Fruit fly (Drosophila melanogaster) whole organism, prepupa: ENCODE results near the gene CG42680.

Source experiments
- Blimp-1 ChIP-seq: fragments of 200-800 bp; sonication (Bioruptor generic); optimal IDR thresholded peaks from 3 replicates; lab custom pipeline; 2017; ENCODE audit warnings: missing biosample characterization, missing genetic modification characterization, mild to moderate bottlenecking, moderate library complexity, missing genetic modification reagents
- CG10631 ChIP-seq: fragments of 200-800 bp; sonication (Bioruptor generic); optimal IDR thresholded peaks from 2 replicates; lab custom pipeline; 2016; ENCODE audit warnings: missing biosample characterization, missing genetic modification characterization
- CG11294 ChIP-seq: fragments of 200-800 bp; sonication (Bioruptor generic); IDR thresholded peaks from 2 replicates; pipeline ENCODE4 v1.3.6; 2022; ENCODE audit warnings: missing biosample characterization, missing genetic modification characterization
- CG11762 ChIP-seq: fragments of 200-800 bp; sonication (Bioruptor generic); optimal IDR thresholded peaks from 3 replicates; lab custom pipeline; 2016; ENCODE audit warnings: missing biosample characterization, missing genetic modification characterization; ENCODE audit not compliant: insufficient read depth
- CG11902 ChIP-seq: fragments of 200-800 bp; sonication (Bioruptor generic); optimal IDR thresholded peaks from 3 replicates; lab custom pipeline; 2016; ENCODE audit warnings: missing biosample characterization, missing genetic modification characterization
- CG16779 ChIP-seq: fragments of 200-800 bp; sonication (Bioruptor generic); optimal IDR thresholded peaks from 3 replicates; lab custom pipeline; 2017; ENCODE audit warnings: missing biosample characterization, mild to moderate bottlenecking, missing genetic modification characterization
- CG3032 ChIP-seq: fragments of 200-800 bp; optimal IDR thresholded peaks from 2 replicates; lab custom pipeline; 2019; ENCODE audit warnings: missing biosample characterization, mild to moderate bottlenecking, missing genetic modification characterization, moderate library complexity
- CG31627 ChIP-seq: fragments of 200-800 bp; sonication (Bioruptor generic); optimal IDR thresholded peaks from 3 replicates; lab custom pipeline; 2016; ENCODE audit warnings: missing biosample characterization, missing genetic modification characterization
- CG32006 ChIP-seq: fragments of 200-800 bp; sonication (Bioruptor generic); optimal IDR thresholded peaks from 3 replicates; lab custom pipeline; 2017; ENCODE audit warnings: missing biosample characterization, mild to moderate bottlenecking, missing genetic modification characterization
- CG34406 ChIP-seq: fragments of 200-800 bp; sonication (Bioruptor generic); optimal IDR thresholded peaks from 3 replicates; lab custom pipeline; 2016; ENCODE audit warnings: missing biosample characterization, missing genetic modification characterization
- CG3919 ChIP-seq: fragments of 200-800 bp; sonication (Bioruptor generic); optimal IDR thresholded peaks from 3 replicates; lab custom pipeline; 2016; ENCODE audit warnings: missing biosample characterization, missing genetic modification characterization
- CG4318 ChIP-seq: fragments of 200-800 bp; sonication (Bioruptor generic); optimal IDR thresholded peaks from 3 replicates; lab custom pipeline; 2017; ENCODE audit warnings: missing biosample characterization, mild to moderate bottlenecking, missing genetic modification characterization
- CG6163 ChIP-seq: fragments of 200-800 bp; sonication (Bioruptor generic); IDR thresholded peaks from 3 replicates; pipeline ENCODE4 v1.3.6; 2022; ENCODE audit warnings: missing biosample characterization, missing genetic modification characterization
- CG6792 ChIP-seq: fragments of 200-800 bp; sonication (Bioruptor generic); optimal IDR thresholded peaks from 3 replicates; lab custom pipeline; 2016; ENCODE audit warnings: missing biosample characterization, missing genetic modification characterization
- CG6808 ChIP-seq: fragments of 200-800 bp; sonication (Bioruptor generic); optimal IDR thresholded peaks from 3 replicates; lab custom pipeline; 2017; ENCODE audit warnings: missing biosample characterization, missing genetic modification characterization, mild to moderate bottlenecking, moderate library complexity, missing genetic modification reagents
- CG6854 ChIP-seq: fragments of 200-800 bp; sonication (Bioruptor generic); optimal IDR thresholded peaks from 2 replicates; lab custom pipeline; 2017; ENCODE audit warnings: missing biosample characterization, mild to moderate bottlenecking, missing genetic modification characterization
- CG7368 ChIP-seq: fragments of 200-800 bp; sonication (Bioruptor generic); optimal IDR thresholded peaks from 3 replicates; lab custom pipeline; 2016; ENCODE audit warnings: missing biosample characterization, missing genetic modification characterization
- CG8119 ChIP-seq: fragments of 200-800 bp; sonication (Bioruptor generic); IDR thresholded peaks from 3 replicates; pipeline ENCODE4 v1.3.6; 2022; ENCODE audit warnings: missing biosample characterization, missing genetic modification characterization
- CG8319 ChIP-seq: fragments of 200-800 bp; sonication (Bioruptor generic); optimal IDR thresholded peaks from 3 replicates; lab custom pipeline; 2016; ENCODE audit warnings: missing biosample characterization, missing genetic modification characterization
- CG8632 ChIP-seq: fragments of 200-800 bp; sonication (Bioruptor generic); optimal IDR thresholded peaks from 3 replicates; lab custom pipeline; 2016; ENCODE audit warnings: missing biosample characterization, missing genetic modification characterization
- CG9139 ChIP-seq: fragments of 200-800 bp; sonication (Bioruptor generic); optimal IDR thresholded peaks from 3 replicates; lab custom pipeline; 2017; ENCODE audit warnings: missing biosample characterization, mild to moderate bottlenecking, missing genetic modification characterization
- Eip75B ChIP-seq: fragments of 200-800 bp; sonication (Bioruptor generic); optimal IDR thresholded peaks from 3 replicates; lab custom pipeline; 2016; ENCODE audit warnings: missing biosample characterization, missing genetic modification characterization
- Eip78C ChIP-seq: fragments of 200-800 bp; sonication (Bioruptor generic); peaks from one replicate; lab custom pipeline; 2016; ENCODE audit warnings: missing biosample characterization, missing genetic modification characterization
- Eip93F ChIP-seq: fragments of 200-800 bp; sonication (Bioruptor generic); optimal IDR thresholded peaks from 2 replicates; lab custom pipeline; 2016; ENCODE audit warnings: missing biosample characterization, mild to moderate bottlenecking, missing genetic modification characterization
- Ets96B ChIP-seq: fragments of 200-800 bp; optimal IDR thresholded peaks from 2 replicates; lab custom pipeline; 2019; ENCODE audit warnings: missing biosample characterization, mild to moderate bottlenecking, missing genetic modification characterization, moderate library complexity
- Gug ChIP-seq: fragments of 200-800 bp; sonication (Bioruptor generic); IDR thresholded peaks from 2 replicates; pipeline ENCODE4 v1.3.6; 2022; ENCODE audit warnings: missing biosample characterization, missing genetic modification characterization
- Hr38 ChIP-seq: sonication (Bioruptor generic); optimal IDR thresholded peaks from 2 replicates; lab custom pipeline; 2016; ENCODE audit warnings: missing biosample characterization, missing genetic modification characterization
- Hr39 ChIP-seq: fragments of 200-800 bp; sonication (Bioruptor generic); optimal IDR thresholded peaks from 2 replicates; lab custom pipeline; 2016; ENCODE audit warnings: missing biosample characterization, missing genetic modification characterization
- Lpt ChIP-seq: fragments of 200-800 bp; sonication (Bioruptor generic); optimal IDR thresholded peaks from 3 replicates; lab custom pipeline; 2016; ENCODE audit warnings: missing biosample characterization, missing genetic modification characterization
- OdsH ChIP-seq: fragments of 200-800 bp; sonication (Bioruptor generic); optimal IDR thresholded peaks from 3 replicates; lab custom pipeline; 2016; ENCODE audit warnings: missing biosample characterization, missing genetic modification characterization
- Smox ChIP-seq: fragments of 200-800 bp; sonication (Bioruptor generic); optimal IDR thresholded peaks from 3 replicates; lab custom pipeline; 2016; ENCODE audit warnings: missing biosample characterization, missing genetic modification characterization
- Sox15 ChIP-seq: fragments of 200-800 bp; sonication (Bioruptor generic); optimal IDR thresholded peaks from 3 replicates; lab custom pipeline; 2016; ENCODE audit warnings: missing biosample characterization, missing genetic modification characterization
- achi ChIP-seq: fragments of 200-800 bp; sonication (Bioruptor generic); optimal IDR thresholded peaks from 3 replicates; lab custom pipeline; 2016; ENCODE audit warnings: missing biosample characterization, missing genetic modification characterization
- acj6 ChIP-seq: fragments of 200-800 bp; sonication (Bioruptor generic); optimal IDR thresholded peaks from 3 replicates; lab custom pipeline; 2016; ENCODE audit warnings: missing biosample characterization, missing genetic modification characterization
- dac ChIP-seq: fragments of 200-800 bp; sonication (Bioruptor generic); optimal IDR thresholded peaks from 2 replicates; lab custom pipeline; 2017; ENCODE audit warnings: missing biosample characterization, mild to moderate bottlenecking, missing genetic modification characterization
- eg ChIP-seq: fragments of 200-800 bp; sonication (Bioruptor generic); IDR thresholded peaks from 3 replicates; pipeline ENCODE4 v1.3.6; 2022; ENCODE audit warnings: missing biosample characterization, missing genetic modification characterization
- fd59A ChIP-seq: fragments of 200-800 bp; sonication (Bioruptor generic); optimal IDR thresholded peaks from 2 replicates; lab custom pipeline; 2017; ENCODE audit warnings: missing biosample characterization, mild to moderate bottlenecking, missing genetic modification characterization, missing genetic modification reagents
- fd85E ChIP-seq: fragments of 200-800 bp; sonication (Bioruptor generic); optimal IDR thresholded peaks from 3 replicates; lab custom pipeline; 2016; ENCODE audit warnings: missing biosample characterization, missing genetic modification characterization
- fkh ChIP-seq: fragments of 200-800 bp; sonication (Bioruptor generic); optimal IDR thresholded peaks from 3 replicates; lab custom pipeline; 2017; ENCODE audit warnings: missing biosample characterization, mild to moderate bottlenecking, missing genetic modification characterization, moderate library complexity
- lz ChIP-seq: fragments of 200-800 bp; sonication (Bioruptor generic); optimal IDR thresholded peaks from 3 replicates; lab custom pipeline; 2016; ENCODE audit warnings: missing biosample characterization, missing genetic modification characterization
- pdm3 ChIP-seq: fragments of 200-800 bp; sonication (Bioruptor generic); optimal IDR thresholded peaks from 3 replicates; lab custom pipeline; 2016; ENCODE audit warnings: missing biosample characterization, missing genetic modification characterization
- salr ChIP-seq, 2 experiments: fragments of 200-800 bp; sonication (Bioruptor generic); optimal IDR thresholded peaks; 3 replicates each; lab custom pipeline; 2016 to 2018; ENCODE audit warnings: missing biosample characterization in 2 of 2, missing genetic modification characterization in 2 of 2, mild to moderate bottlenecking in 1 of 2
- spab ChIP-seq: fragments of 200-800 bp; sonication (Bioruptor generic); optimal IDR thresholded peaks from 2 replicates; lab custom pipeline; 2017; ENCODE audit warnings: missing biosample characterization, mild to moderate bottlenecking, missing genetic modification characterization, missing genetic modification reagents
- ss ChIP-seq, 2 experiments: fragments of 200-800 bp; sonication (Bioruptor generic); optimal IDR thresholded peaks; 2 replicates in 1 of 2; 3 replicates in 1 of 2; lab custom pipeline; 2017 to 2018; ENCODE audit warnings: mild to moderate bottlenecking in 2 of 2, missing biosample characterization in 2 of 2, missing genetic modification characterization in 2 of 2, moderate library complexity in 1 of 2
- svp ChIP-seq: fragments of 200-800 bp; sonication (Bioruptor generic); peaks from one replicate; lab custom pipeline; 2016; ENCODE audit warnings: missing biosample characterization, missing genetic modification characterization
- topi ChIP-seq: fragments of 200-800 bp; sonication (Bioruptor generic); optimal IDR thresholded peaks from 3 replicates; lab custom pipeline; 2016; ENCODE audit warnings: missing biosample characterization, missing genetic modification characterization
- vri ChIP-seq: fragments of 200-800 bp; sonication (Bioruptor generic); optimal IDR thresholded peaks from 3 replicates; lab custom pipeline; 2016; ENCODE audit warnings: missing biosample characterization, mild to moderate bottlenecking, missing genetic modification characterization

The CG42680 gene

DNA sequence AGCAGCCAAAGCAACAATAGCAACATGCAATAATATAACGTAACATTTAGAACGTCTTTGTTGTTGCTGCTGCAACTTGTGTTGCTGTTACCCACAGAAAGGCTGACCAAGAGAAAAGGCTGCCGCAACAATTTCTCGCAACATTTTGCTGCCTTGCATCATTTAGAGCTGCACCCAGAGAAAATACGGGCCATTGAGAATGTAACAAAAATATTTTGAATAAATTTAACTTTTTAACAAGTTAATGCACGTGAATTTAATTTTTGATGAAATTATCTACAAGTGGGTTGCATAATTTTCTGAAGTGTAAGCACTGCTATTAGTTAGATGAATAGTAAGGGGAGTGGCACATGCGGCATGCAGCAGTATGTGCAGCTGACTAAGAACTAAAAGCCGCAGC lies 35.8 kb upstream of the CG42680 start (continued):
- TF ChIP-seq pdm3 (GFP tag; lab: Kevin White, UChicago) = peak; percentile 76
- peak; percentile 14 for TF ChIP-seq topi
- peak; percentile 16 for TF ChIP-seq CG7368 (GFP tag; lab: Kevin White, UChicago)
- TF ChIP-seq Lpt (GFP tag; lab: Kevin White, UChicago) = peak; percentile 70
- TF ChIP-seq CG34406 (GFP tag; lab: Kevin White, UChicago) = no peak
- no peak for TF ChIP-seq Hr38 (GFP tag; lab: Kevin White, UChicago)
- no peak for TF ChIP-seq CG6808
- no peak for TF ChIP-seq CG8632 (GFP tag; lab: Kevin White, UChicago)
- no peak for TF ChIP-seq fd59A (GFP tag; lab: Kevin White, UChicago)
- TF ChIP-seq fkh = no peak
- no peak for TF ChIP-seq CG6854
- no peak for TF ChIP-seq CG9139 (GFP tag; lab: Kevin White, UChicago)
- TF ChIP-seq CG11902 (GFP tag; lab: Kevin White, UChicago) = no peak
- peak; percentile 14 for TF ChIP-seq svp
- peak; percentile 70 for TF ChIP-seq OdsH (GFP tag; lab: Kevin White, UChicago)
- 0 out of 2 replicates have a peak, but pooled peaks have one; percentile 26 for TF ChIP-seq CG11294
- TF ChIP-seq CG16779 (tag; lab: Kevin White, UChicago) = no peak
- peak; percentile 40 for TF ChIP-seq CG4318 (GFP tag; lab: Kevin White, UChicago)
- no peak for TF ChIP-seq Ets96B (tag; lab: Kevin White, UChicago)
- no peak for TF ChIP-seq spab (GFP tag; lab: Kevin White, UChicago)
- TF ChIP-seq Eip93F (GFP tag; lab: Kevin White, UChicago) = no peak
- TF ChIP-seq CG8119 (GFP tag; lab: Robert Waterston, UW) = peak; percentile 80
- peak; percentile 26 for TF ChIP-seq CG6792 (GFP tag; lab: Kevin White, UChicago)
- no peak for TF ChIP-seq ss (GFP tag; optimal IDR thresholded peaks at IDR 0.05; lab: Kevin White, UChicago)
- peak; percentile 67 for TF ChIP-seq achi (GFP tag; lab: Kevin White, UChicago)
- TF ChIP-seq acj6 (GFP tag; lab: Kevin White, UChicago) = peak; percentile 52
- TF ChIP-seq CG31627 (GFP tag; lab: Kevin White, UChicago) = no peak
- peak; percentile 79 for TF ChIP-seq CG3919
- TF ChIP-seq, all 60 proteins: peak for 34

DNA sequence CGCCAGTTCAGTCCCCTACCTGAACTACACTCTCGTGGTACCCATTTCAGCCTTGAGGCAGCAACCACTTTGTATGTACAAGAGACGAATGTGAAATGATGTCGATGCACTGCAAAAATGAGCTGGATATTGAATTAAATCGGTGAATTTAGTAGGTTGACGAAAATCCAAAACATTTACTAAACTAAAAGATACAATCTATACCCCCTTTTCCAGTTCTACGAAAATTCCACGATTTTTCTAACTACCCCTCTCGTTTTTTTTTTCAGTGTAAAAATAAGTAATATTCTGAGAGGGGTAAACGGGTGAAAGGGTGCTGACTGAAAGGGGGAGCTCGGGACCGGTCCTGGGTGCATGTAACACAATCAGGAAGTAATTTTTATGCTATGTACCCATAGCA lies 34.1 kb upstream of the CG42680 start:
- TF ChIP-seq CG7368 (GFP tag; lab: Kevin White, UChicago) = peak; percentile 88
- TF ChIP-seq CG10631 = peak; percentile 94
- peak; percentile 90 for TF ChIP-seq CG11762 (GFP tag; lab: Kevin White, UChicago)
- peak; percentile 89 for TF ChIP-seq CG3032 (tag; lab: Kevin White, UChicago)
- peak; percentile 91 for TF ChIP-seq svp
- peak; percentile 18 for TF ChIP-seq Eip93F (GFP tag; lab: Kevin White, UChicago)
- no peak for TF ChIP-seq Hr38 (GFP tag; lab: Kevin White, UChicago)
- peak; percentile 92 for TF ChIP-seq eg (GFP tag; lab: Robert Waterston, UW)
- TF ChIP-seq CG32006 = peak; percentile 91
- peak; percentile 90 for TF ChIP-seq topi
- TF ChIP-seq CG6854 = peak; percentile 27
- TF ChIP-seq Blimp-1 (GFP tag; lab: Kevin White, UChicago) = peak; percentile 16
- peak; percentile 83 for TF ChIP-seq CG34406 (GFP tag; lab: Kevin White, UChicago)
- peak; percentile 94 for TF ChIP-seq OdsH (GFP tag; lab: Kevin White, UChicago)
- TF ChIP-seq Smox (GFP tag; lab: Kevin White, UChicago) = peak; percentile 78
- TF ChIP-seq CG11902 (GFP tag; lab: Kevin White, UChicago) = peak; percentile 88
- peak; percentile 96 for TF ChIP-seq CG3919
- TF ChIP-seq acj6 (GFP tag; lab: Kevin White, UChicago) = peak; percentile 91
- TF ChIP-seq ss (GFP tag; optimal IDR thresholded peaks at IDR 0.05; lab: Kevin White, UChicago) = peak; percentile 94 to 96
- peak; percentile 88 for TF ChIP-seq Hr39 (GFP tag; lab: Kevin White, UChicago)
- peak; percentile 96 for TF ChIP-seq CG6163 (GFP tag; lab: Robert Waterston, UW)
- TF ChIP-seq salr (GFP tag; optimal IDR thresholded peaks at IDR 0.05; lab: Kevin White, UChicago) = peak; percentile 90 to 93
- peak; percentile 89 for TF ChIP-seq CG6792 (GFP tag; lab: Kevin White, UChicago)
- TF ChIP-seq vri (GFP tag; lab: Kevin White, UChicago) = peak; percentile 49
- no peak for TF ChIP-seq fkh
- TF ChIP-seq Lpt (GFP tag; lab: Kevin White, UChicago) = peak; percentile 92
- TF ChIP-seq Eip78C (GFP tag; lab: Kevin White, UChicago) = peak; percentile 98
- peak; percentile 12 for TF ChIP-seq fd85E
- peak; percentile 90 for TF ChIP-seq CG9139 (GFP tag; lab: Kevin White, UChicago)
- peak; percentile 79 for TF ChIP-seq Sox15 (GFP tag; lab: Kevin White, UChicago)
- peak; percentile 83 for TF ChIP-seq lz
- TF ChIP-seq pdm3 (GFP tag; lab: Kevin White, UChicago) = peak; percentile 93
- TF ChIP-seq CG8632 (GFP tag; lab: Kevin White, UChicago) = peak; percentile 84
- TF ChIP-seq Gug = peak; percentile 86
- TF ChIP-seq Eip75B (GFP tag; lab: Kevin White, UChicago) = peak; percentile 97
- peak; percentile 89 for TF ChIP-seq CG8319 (GFP tag; lab: Kevin White, UChicago)
- TF ChIP-seq dac (GFP tag; lab: Kevin White, UChicago) = peak; percentile 73
